Worm (Caenorhabditis elegans) whole organism, late embryonic: Measurements from ENCODE around the gene clec-175.

ENCODE experiments used
- C08G9.2 ChIP-seq: sonication (generic microtip); optimal IDR thresholded peaks from 2 replicates; lab custom pipeline; 2016; ENCODE audit warnings: mild to moderate bottlenecking, missing genetic modification characterization, moderate library complexity, missing compliant biosample characterization
- F13H6.1 ChIP-seq: sonication (generic microtip); optimal IDR thresholded peaks from 2 replicates; lab custom pipeline; 2016; ENCODE audit warnings: missing genetic modification characterization, missing compliant biosample characterization
- K02D7.2 ChIP-seq: sonication (generic microtip); optimal IDR thresholded peaks from 2 replicates; lab custom pipeline; 2017; ENCODE audit warnings: mild to moderate bottlenecking, missing genetic modification characterization, missing compliant biosample characterization
- K09A11.1 ChIP-seq: sonication (generic microtip); optimal IDR thresholded peaks from 2 replicates; lab custom pipeline; 2017; ENCODE audit warnings: antibody characterized with exemption, mild to moderate bottlenecking, missing genetic modification characterization, missing compliant biosample characterization; ENCODE audit not compliant: insufficient read depth
- T23F11.4 ChIP-seq: fragments of 200-800 bp; sonication (Bioruptor generic); optimal IDR thresholded peaks from 2 replicates; lab custom pipeline; 2018; ENCODE audit warnings: mild to moderate bottlenecking, missing genetic modification characterization, missing compliant biosample characterization
- Y22D7AL.16 ChIP-seq: sonication (generic microtip); optimal IDR thresholded peaks from 2 replicates; lab custom pipeline; 2016; ENCODE audit warnings: missing genetic modification characterization, missing compliant biosample characterization
- ahr-1 ChIP-seq: sonication (generic microtip); optimal IDR thresholded peaks from 2 replicates; lab custom pipeline; 2016; ENCODE audit warnings: missing genetic modification characterization, missing compliant biosample characterization
- ama-1 ChIP-seq: fragments of 150-350 bp; optimal IDR thresholded peaks from 2 replicates; lab custom pipeline; 2014
- ceh-14 ChIP-seq: sonication (generic microtip); optimal IDR thresholded peaks from 2 replicates; lab custom pipeline; 2016; ENCODE audit warnings: missing genotype, missing genetic modification characterization, missing compliant biosample characterization
- ceh-18 ChIP-seq: sonication (generic microtip); optimal IDR thresholded peaks from 2 replicates; lab custom pipeline; 2016; ENCODE audit warnings: missing genetic modification characterization, missing compliant biosample characterization
- ceh-2 ChIP-seq: sonication (generic microtip); optimal IDR thresholded peaks from 2 replicates; lab custom pipeline; 2016; ENCODE audit warnings: missing genotype, missing genetic modification characterization, missing compliant biosample characterization
- ceh-31 ChIP-seq: sonication (generic microtip); optimal IDR thresholded peaks from 2 replicates; lab custom pipeline; 2016; ENCODE audit warnings: missing genetic modification characterization, missing compliant biosample characterization
- ceh-34 ChIP-seq: sonication (generic microtip); optimal IDR thresholded peaks from 2 replicates; lab custom pipeline; 2016; ENCODE audit warnings: mild to moderate bottlenecking, missing genetic modification characterization, missing compliant biosample characterization
- ceh-45 ChIP-seq: fragments of 200-800 bp; sonication (Bioruptor generic); IDR thresholded peaks from 2 replicates; pipeline ENCODE4 v1.3.6; 2022; ENCODE audit warnings: missing genetic modification reagents, missing genetic modification characterization, missing compliant biosample characterization
- ceh-6 ChIP-seq: fragments of 200-800 bp; sonication (Bioruptor generic); optimal IDR thresholded peaks from 2 replicates; lab custom pipeline; 2018; ENCODE audit warnings: mild to moderate bottlenecking, missing genetic modification characterization, missing compliant biosample characterization
- ceh-9 ChIP-seq: sonication (generic microtip); optimal IDR thresholded peaks from 2 replicates; lab custom pipeline; 2016; ENCODE audit warnings: mild to moderate bottlenecking, missing genetic modification characterization, inconsistent platforms, missing compliant biosample characterization
- che-1 ChIP-seq: sonication (generic microtip); optimal IDR thresholded peaks from 2 replicates; lab custom pipeline; 2016; ENCODE audit warnings: mild to moderate bottlenecking, missing genetic modification characterization, missing compliant biosample characterization
- elt-2 ChIP-seq: sonication (generic microtip); optimal IDR thresholded peaks from 2 replicates; lab custom pipeline; 2016; ENCODE audit warnings: missing genetic modification reagents, missing genetic modification characterization, missing compliant biosample characterization
- elt-4 ChIP-seq: sonication (generic microtip); optimal IDR thresholded peaks from 2 replicates; lab custom pipeline; 2016; ENCODE audit warnings: missing genetic modification characterization, missing compliant biosample characterization
- fax-1 ChIP-seq: sonication (generic microtip); optimal IDR thresholded peaks from 2 replicates; lab custom pipeline; 2016; ENCODE audit warnings: missing genotype, missing genetic modification characterization, missing compliant biosample characterization
- fkh-10 ChIP-seq: fragments of 150-350 bp; optimal IDR thresholded peaks from 2 replicates; lab custom pipeline; 2014; ENCODE audit warnings: missing biosample characterization, missing genetic modification reagents, missing genetic modification characterization
- fkh-6 ChIP-seq: sonication (generic microtip); optimal IDR thresholded peaks from 2 replicates; lab custom pipeline; 2016; ENCODE audit warnings: missing genetic modification characterization, missing compliant biosample characterization
- hlh-13 ChIP-seq: fragments of 200-800 bp; sonication (Bioruptor generic); optimal IDR thresholded peaks from 2 replicates; lab custom pipeline; 2018; ENCODE audit warnings: mild to moderate bottlenecking, missing genetic modification characterization, missing compliant biosample characterization
- hlh-30 ChIP-seq: sonication (generic microtip); optimal IDR thresholded peaks from 2 replicates; lab custom pipeline; 2017; ENCODE audit warnings: antibody characterized with exemption, missing genetic modification characterization, missing compliant biosample characterization; ENCODE audit not compliant: insufficient read depth
- hlh-6 ChIP-seq: sonication (generic microtip); optimal IDR thresholded peaks from 2 replicates; lab custom pipeline; 2016; ENCODE audit warnings: missing genotype, missing genetic modification characterization, missing compliant biosample characterization
- hlh-8 ChIP-seq: sonication (generic microtip); optimal IDR thresholded peaks from 2 replicates; lab custom pipeline; 2016; ENCODE audit warnings: missing genotype, missing genetic modification characterization, missing compliant biosample characterization
- lim-6 ChIP-seq: sonication (generic microtip); optimal IDR thresholded peaks from 2 replicates; lab custom pipeline; 2016; ENCODE audit warnings: missing genetic modification characterization, missing compliant biosample characterization
- madf-2 ChIP-seq: sonication (generic microtip); optimal IDR thresholded peaks from 2 replicates; lab custom pipeline; 2017; ENCODE audit warnings: missing genetic modification characterization, missing compliant biosample characterization
- mec-3 ChIP-seq: sonication (generic microtip); optimal IDR thresholded peaks from 2 replicates; lab custom pipeline; 2016; ENCODE audit warnings: borderline replicate concordance, missing genetic modification characterization, missing compliant biosample characterization
- npax-4 ChIP-seq: sonication (generic microtip); optimal IDR thresholded peaks from 2 replicates; lab custom pipeline; 2016; ENCODE audit warnings: missing genetic modification characterization, missing compliant biosample characterization
- odd-2 ChIP-seq: sonication (generic microtip); optimal IDR thresholded peaks from 2 replicates; lab custom pipeline; 2017; ENCODE audit warnings: antibody characterized with exemption, mild to moderate bottlenecking, missing genetic modification characterization, missing compliant biosample characterization
- pat-9 ChIP-seq: fragments of 200-800 bp; sonication (Bioruptor generic); optimal IDR thresholded peaks from 2 replicates; lab custom pipeline; 2018; ENCODE audit warnings: mild to moderate bottlenecking, missing genetic modification characterization, moderate library complexity, missing compliant biosample characterization
- pax-1 ChIP-seq: fragments of 150-350 bp; optimal IDR thresholded peaks from 2 replicates; lab custom pipeline; 2014; ENCODE audit warnings: missing biosample characterization, missing genetic modification characterization
- pqm-1 ChIP-seq: sonication (generic microtip); optimal IDR thresholded peaks from 2 replicates; lab custom pipeline; 2016; ENCODE audit warnings: missing genetic modification characterization, missing compliant biosample characterization
- ref-2 ChIP-seq: sonication (generic microtip); optimal IDR thresholded peaks from 2 replicates; lab custom pipeline; 2016; ENCODE audit warnings: missing genetic modification characterization, missing compliant biosample characterization
- rnt-1 ChIP-seq: sonication (generic microtip); optimal IDR thresholded peaks from 2 replicates; lab custom pipeline; 2016; ENCODE audit warnings: missing genetic modification characterization, missing compliant biosample characterization
- syd-9 ChIP-seq: sonication (generic microtip); optimal IDR thresholded peaks from 2 replicates; lab custom pipeline; 2016; ENCODE audit warnings: mild to moderate bottlenecking, missing genetic modification characterization, moderate library complexity, missing compliant biosample characterization
- tbx-2 ChIP-seq: sonication (generic microtip); optimal IDR thresholded peaks from 2 replicates; lab custom pipeline; 2016; ENCODE audit warnings: missing genetic modification characterization, missing compliant biosample characterization
- tbx-7 ChIP-seq: sonication (generic microtip); optimal IDR thresholded peaks from 2 replicates; lab custom pipeline; 2016; ENCODE audit warnings: missing genotype, missing genetic modification characterization, missing compliant biosample characterization
- ttx-3 ChIP-seq: sonication (generic microtip); optimal IDR thresholded peaks from 2 replicates; lab custom pipeline; 2016; ENCODE audit warnings: missing genetic modification reagents, missing genetic modification characterization, missing compliant biosample characterization
- unc-3 ChIP-seq, 2 experiments: fragments of 200-800 bp in 1 of 2; sonication (Bioruptor generic) in 1 of 2; sonication (generic microtip) in 1 of 2; conservative IDR thresholded peaks in 1 of 2; optimal IDR thresholded peaks in 1 of 2; 2 replicates each; pipeline versions ENCODE4 v1.3.6 to Lab custom; 2016 to 2022; ENCODE audit warnings: missing compliant biosample characterization in 2 of 2, missing genetic modification characterization in 2 of 2, missing genetic modification reagents in 1 of 2
- unc-42 ChIP-seq: sonication (generic microtip); optimal IDR thresholded peaks from 2 replicates; lab custom pipeline; 2016; ENCODE audit warnings: missing genotype, missing genetic modification characterization, missing compliant biosample characterization
- unc-86 ChIP-seq: sonication (generic microtip); optimal IDR thresholded peaks from 2 replicates; lab custom pipeline; 2016; ENCODE audit warnings: missing genetic modification characterization, missing compliant biosample characterization
- zip-5 ChIP-seq: sonication (generic microtip); optimal IDR thresholded peaks from 2 replicates; lab custom pipeline; 2016; ENCODE audit warnings: missing genetic modification characterization, missing compliant biosample characterization

Gene clec-175

ce11 chrIV:4402413-4402812, 19.7 kb upstream of the clec-175 start:
- peak; percentile 56 for TF ChIP-seq hlh-30 (tag; lab: Kevin White, UChicago)
- no peak for TF ChIP-seq ceh-6 (GFP tag; lab: Kevin White, UChicago)
- TF ChIP-seq, all 69 proteins: peak for 1

ce11 chrIV:4403870-4404269, 18.3 kb upstream of the clec-175 start:
- peak; percentile 98 for TF ChIP-seq unc-42 (tag; lab: Kevin White, UChicago)
- TF ChIP-seq ceh-31 (tag; lab: Kevin White, UChicago), result peak; percentile 62
- TF ChIP-seq ceh-14 (tag; lab: Kevin White, UChicago), result peak; percentile 19
- peak; percentile 48 for TF ChIP-seq hlh-6 (tag; lab: Kevin White, UChicago)
- no peak for TF ChIP-seq rnt-1 (tag; lab: Kevin White, UChicago)

- no peak for TF ChIP-seq fkh-10 (GFP tag; lab: Kevin White, UChicago)
- TF ChIP-seq ref-2 (tag; lab: Kevin White, UChicago), result peak; percentile 1
These were observed 17.0 kb upstream of the clec-175 start, which contains the start of gene Y24D9A.7 for ce11 chrIV:4405126-4405525. Gene Y24D9A.7, minus strand, starts transcription at chrIV:4405171.

- no peak for TF ChIP-seq ahr-1 (tag; lab: Kevin White, UChicago)
- no peak for TF ChIP-seq rnt-1 (tag; lab: Kevin White, UChicago)
- peak; percentile 68 for TF ChIP-seq tbx-2 (tag; lab: Kevin White, UChicago)
- TF ChIP-seq ceh-18 (tag; lab: Kevin White, UChicago), result peak; percentile 62
- TF ChIP-seq madf-2 (tag; lab: Kevin White, UChicago), result no peak
- TF ChIP-seq Y22D7AL.16 (tag; lab: Kevin White, UChicago), result no peak
- no peak for TF ChIP-seq C08G9.2 (tag; lab: Kevin White, UChicago)
- TF ChIP-seq ttx-3 (tag; lab: Kevin White, UChicago), result no peak
- peak; percentile 59 for TF ChIP-seq ceh-34 (tag; lab: Kevin White, UChicago)
- peak; percentile 45 for TF ChIP-seq ceh-14 (tag; lab: Kevin White, UChicago)
- TF ChIP-seq hlh-8 (tag; lab: Kevin White, UChicago), result no peak
- TF ChIP-seq F13H6.1 (tag; lab: Kevin White, UChicago), result no peak
- no peak for TF ChIP-seq che-1 (tag; lab: Kevin White, UChicago)
- TF ChIP-seq hlh-6 (tag; lab: Kevin White, UChicago), result no peak
- TF ChIP-seq ceh-9, result no peak
- TF ChIP-seq zip-5 (tag; lab: Kevin White, UChicago), result no peak
- no peak for TF ChIP-seq ama-1 (lab: Kevin White, UChicago)
- no peak for TF ChIP-seq hlh-30 (tag; lab: Kevin White, UChicago)
- TF ChIP-seq unc-3 (GFP tag; conservative IDR thresholded peaks at IDR 0.05; lab: Robert Waterston, UW), result no peak
- TF ChIP-seq unc-3 (tag; optimal IDR thresholded peaks at IDR 0.05; lab: Kevin White, UChicago), result no peak
- TF ChIP-seq mec-3 (tag; lab: Kevin White, UChicago), result no peak
- TF ChIP-seq ceh-45 (GFP tag; lab: Robert Waterston, UW), result no peak
- peak; percentile 6 for TF ChIP-seq K09A11.1 (tag; lab: Kevin White, UChicago)
- peak; percentile 44 for TF ChIP-seq ceh-2 (tag; lab: Kevin White, UChicago)
- TF ChIP-seq fkh-6, result peak; percentile 30
- no peak for TF ChIP-seq elt-2 (tag; lab: Kevin White, UChicago)
- no peak for TF ChIP-seq ceh-6 (GFP tag; lab: Kevin White, UChicago)
- TF ChIP-seq hlh-13, result no peak
- no peak for TF ChIP-seq T23F11.4 (GFP tag; lab: Kevin White, UChicago)
- TF ChIP-seq fax-1 (tag; lab: Kevin White, UChicago), result no peak
- TF ChIP-seq pat-9 (tag; lab: Kevin White, UChicago), result no peak
- TF ChIP-seq ref-2 (tag; lab: Kevin White, UChicago), result peak; percentile 62
- TF ChIP-seq unc-86 (tag; lab: Kevin White, UChicago), result no peak
- no peak for TF ChIP-seq pax-1 (tag; lab: Kevin White, UChicago)
- TF ChIP-seq tbx-7 (tag; lab: Kevin White, UChicago), result no peak
- TF ChIP-seq syd-9 (tag; lab: Kevin White, UChicago), result no peak
- no peak for TF ChIP-seq lim-6
- no peak for TF ChIP-seq odd-2 (tag; lab: Kevin White, UChicago)
- TF ChIP-seq elt-4 (tag; lab: Kevin White, UChicago), result no peak
- no peak for TF ChIP-seq K02D7.2 (tag; lab: Kevin White, UChicago)
- TF ChIP-seq ceh-31 (tag; lab: Kevin White, UChicago), result peak; percentile 69
- TF ChIP-seq fkh-10 (GFP tag; lab: Kevin White, UChicago), result no peak
- TF ChIP-seq pqm-1 (tag; lab: Kevin White, UChicago), result no peak
- TF ChIP-seq npax-4 (tag; lab: Kevin White, UChicago), result no peak
These were observed 16.0 kb upstream of the clec-175 start for ce11 chrIV:4406054-4406539.
